Fruit fly (Drosophila melanogaster): ENCODE measurements around the gene Atxn7.

Atxn7 gene

dm6 chr2L:2420490-2420889 is 44.8 kb downstream of the Atxn7 start, which contains the start of gene CG9886 (continued):
- no peak for TF ChIP-seq amos (GFP tag; IDR thresholded peaks at IDR 0.05; ENCODE audit: partially characterized antibody)
- peak; percentile 39 for TF ChIP-seq Sox100B (GFP tag; optimal IDR thresholded peaks at IDR 0.05)
- TF ChIP-seq dmrt11E (tag; optimal IDR thresholded peaks at IDR 0.05), result peak; percentile 80
- peak; percentile 57 for TF ChIP-seq bcd (GFP tag; optimal IDR thresholded peaks at IDR 0.05)
- no peak for TF ChIP-seq Mes4 (GFP tag; optimal IDR thresholded peaks at IDR 0.05)
- no peak for TF ChIP-seq Trl (optimal IDR thresholded peaks at IDR 0.05)
- TF ChIP-seq Trl (GFP tag; optimal IDR thresholded peaks at IDR 0.05), result no peak
- peak; percentile 23 for TF ChIP-seq org-1 (GFP tag; optimal IDR thresholded peaks at IDR 0.05)
- TF ChIP-seq gfzf (GFP tag; optimal IDR thresholded peaks at IDR 0.05), result peak; percentile 60
- no peak for TF ChIP-seq CG13894 (tag; optimal IDR thresholded peaks at IDR 0.05)
- peak; percentile 21 for TF ChIP-seq BEAF-32 (GFP tag; optimal IDR thresholded peaks at IDR 0.05)
- no peak; the same call in 2 of the 3 replicates for TF ChIP-seq ken (GFP tag; IDR thresholded peaks at IDR 0.05)
- no peak for TF ChIP-seq btn (GFP tag; optimal IDR thresholded peaks at IDR 0.05)
- TF ChIP-seq CG11560 (tag; IDR thresholded peaks at IDR 0.05), result no peak
- TF ChIP-seq vfl (GFP tag; optimal IDR thresholded peaks at IDR 0.05), result peak; percentile 5
- TF ChIP-seq ci (GFP tag; IDR thresholded peaks at IDR 0.05), result 0 out of 3 replicates have a peak, but pooled peaks have one; percentile 48
- peak; percentile 68 for TF ChIP-seq CG10979 (tag; optimal IDR thresholded peaks at IDR 0.05)
- TF ChIP-seq row (GFP tag; IDR thresholded peaks at IDR 0.05), result peak; percentile 85
- TF ChIP-seq Neu2 (GFP tag; optimal IDR thresholded peaks at IDR 0.05; ENCODE audit: borderline replicate concordance), result no peak
- TF ChIP-seq Usf (GFP tag; optimal IDR thresholded peaks at IDR 0.05), result no peak
- peak; percentile 42 for TF ChIP-seq kay (GFP tag; optimal IDR thresholded peaks at IDR 0.05)
- peak; percentile 3 to 78 for TF ChIP-seq Hr51 (GFP tag; optimal IDR thresholded peaks at IDR 0.05)
- no peak for TF ChIP-seq Sry-δ (GFP tag; optimal IDR thresholded peaks at IDR 0.05)
- TF ChIP-seq Adf1 (GFP tag; IDR thresholded peaks at IDR 0.05), result peak; percentile 15; the same call in 1 of the 2 replicates
- TF ChIP-seq CG11456 (GFP tag; IDR thresholded peaks at IDR 0.05), result no peak
- TF ChIP-seq CG7963 (GFP tag; IDR thresholded peaks at IDR 0.05; ENCODE audit: partially characterized antibody), result no peak
- TF ChIP-seq trh (GFP tag; optimal IDR thresholded peaks at IDR 0.05), result no peak
- no peak for TF ChIP-seq ac (GFP tag; optimal IDR thresholded peaks at IDR 0.05)
- no peak for TF ChIP-seq nau (GFP tag; optimal IDR thresholded peaks at IDR 0.05)
- TF ChIP-seq vvl (GFP tag; IDR thresholded peaks at IDR 0.05), result peak; percentile 77
- no peak for TF ChIP-seq Elba2 (GFP tag; optimal IDR thresholded peaks at IDR 0.05)
- peak; percentile 77 for TF ChIP-seq CG30403 (GFP tag; optimal IDR thresholded peaks at IDR 0.05)
- peak; percentile 62 for TF ChIP-seq Oli (tag; optimal IDR thresholded peaks at IDR 0.05)
- TF ChIP-seq ftz-f1 (GFP tag; optimal IDR thresholded peaks at IDR 0.05), result no peak
- TF ChIP-seq CG7271 (tag; optimal IDR thresholded peaks at IDR 0.05), result peak; percentile 14
- no peak for TF ChIP-seq bbx (GFP tag; IDR thresholded peaks at IDR 0.05; ENCODE audit: partially characterized antibody)
- TF ChIP-seq da (GFP tag; optimal IDR thresholded peaks at IDR 0.05), result no peak
- TF ChIP-seq her (GFP tag; optimal IDR thresholded peaks at IDR 0.05), result no peak
- TF ChIP-seq CG14667 (GFP tag; IDR thresholded peaks at IDR 0.05), result no peak; the same call in 1 of the 2 replicates
- TF ChIP-seq CG14860 (GFP tag; IDR thresholded peaks at IDR 0.05; ENCODE audit: partially characterized antibody), result no peak
- TF ChIP-seq Fer1 (GFP tag; optimal IDR thresholded peaks at IDR 0.05), result peak; percentile 77
- TF ChIP-seq CG5245 (GFP tag; optimal IDR thresholded peaks at IDR 0.05), result peak; percentile 26
- TF ChIP-seq scrt (GFP tag; optimal IDR thresholded peaks at IDR 0.05), result peak; percentile 34
- 0 out of 2 replicates have a peak, but pooled peaks have one; percentile 27 for TF ChIP-seq stc (GFP tag; IDR thresholded peaks at IDR 0.05)
- peak; percentile 21 for TF ChIP-seq tio (GFP tag; optimal IDR thresholded peaks at IDR 0.05)
- TF ChIP-seq CG9797 (GFP tag; optimal IDR thresholded peaks at IDR 0.05), result peak; percentile 39
- TF ChIP-seq lmd (GFP tag; IDR thresholded peaks at IDR 0.05), result peak; percentile 32; the same call in 1 of the 2 replicates
- TF ChIP-seq CG13287 (GFP tag; IDR thresholded peaks at IDR 0.05; ENCODE audit: partially characterized antibody), result peak; percentile 53; the same call in 1 of the 2 replicates
- peak; percentile 52 for TF ChIP-seq CG3281 (GFP tag; optimal IDR thresholded peaks at IDR 0.05)
- TF ChIP-seq CG1647 (GFP tag; optimal IDR thresholded peaks at IDR 0.05), result no peak

Measured in whole organism, embryonic.